ENCODE assay signal across 1 fruit fly cellular context in the genomic region with DNA sequence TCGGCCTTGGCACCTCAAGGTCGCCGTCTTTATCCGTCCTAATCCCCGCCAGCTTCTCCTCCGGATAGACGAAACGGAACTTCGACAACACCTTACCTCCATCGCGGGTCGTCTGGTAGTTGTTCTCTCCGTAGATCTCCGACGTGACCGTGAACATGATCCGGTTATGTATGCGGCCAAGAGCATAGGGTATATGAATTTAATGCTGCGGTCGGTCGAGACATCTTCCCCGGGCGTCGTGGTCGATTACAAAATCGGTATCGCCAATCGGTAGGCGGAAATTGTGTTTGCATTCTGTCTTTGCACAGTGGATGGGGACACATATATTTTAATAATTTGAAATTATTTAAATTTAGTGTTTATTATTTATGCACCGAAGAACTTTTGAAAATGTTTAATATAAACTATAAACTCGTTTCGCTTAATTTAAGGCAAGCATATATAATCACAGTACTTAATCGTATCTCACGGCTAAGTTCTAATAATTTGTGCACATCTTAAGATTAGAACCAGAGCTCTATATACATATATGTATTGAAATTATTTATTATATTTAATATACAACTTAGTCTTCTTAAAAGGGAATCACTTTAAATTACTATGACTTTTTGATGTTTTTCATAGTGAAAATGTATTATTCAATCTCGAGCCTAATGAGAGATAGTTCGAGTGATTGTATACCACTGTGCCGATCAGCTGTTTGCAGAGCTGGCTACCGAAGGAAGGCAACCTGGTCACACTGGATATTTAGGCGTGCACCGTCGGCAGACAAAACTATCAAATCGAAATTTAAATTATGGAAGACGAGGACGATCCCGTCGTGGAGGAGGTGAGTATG.
TF ChIP-seq lines count a peak whose summit lies in the region.

A gene (minus strand): TSS at position 268 of the 838 bp plus-strand sequence.
A gene (plus strand): TSS at position 733 of the 838 bp plus-strand sequence.

TF ChIP-seq in whole organism, embryonic, 481 proteins besides CTCF, POLR2A, EP300 and RAD21 (continued from another document and continues in another):
- TF ChIP-seq oc (tag; optimal IDR thresholded peaks at IDR 0.05; lab: Kevin White, UChicago) (peak; percentile 83), Camta (GFP tag; optimal IDR thresholded peaks at IDR 0.05; lab: Kevin White, UChicago) (peak; percentile 35), luna (GFP tag; optimal IDR thresholded peaks at IDR 0.05; lab: Kevin White, UChicago) (no peak), CG17186 (GFP tag; optimal IDR thresholded peaks at IDR 0.05; lab: Kevin White, UChicago) (peak; percentile 54), dan (GFP tag; IDR thresholded peaks at IDR 0.05; lab: Robert Waterston, UW) (no peak), CG4820 (GFP tag; optimal IDR thresholded peaks at IDR 0.05; lab: Kevin White, UChicago) (peak; percentile 82), sr (GFP tag; IDR thresholded peaks at IDR 0.05; lab: Robert Waterston, UW) (0 out of 3 replicates have a peak, but pooled peaks have one; percentile 24), CG10267 (tag; optimal IDR thresholded peaks at IDR 0.05; lab: Kevin White, UChicago) (peak; percentile 92), Oaz (GFP tag; IDR thresholded peaks at IDR 0.05; lab: Robert Waterston, UW) (peak; percentile 55), CG9215 (GFP tag; IDR thresholded peaks at IDR 0.05; lab: Robert Waterston, UW) (peak; percentile 79), CG9727 (GFP tag; optimal IDR thresholded peaks at IDR 0.05; lab: Kevin White, UChicago) (peak; percentile 96), CG5245 (GFP tag; optimal IDR thresholded peaks at IDR 0.05; lab: Kevin White, UChicago) (peak; percentile 59), CG11398 (GFP tag; optimal IDR thresholded peaks at IDR 0.05; lab: Kevin White, UChicago) (no peak), CG10209 (GFP tag; optimal IDR thresholded peaks at IDR 0.05; lab: Kevin White, UChicago) (peak; percentile 95), pfk (GFP tag; optimal IDR thresholded peaks at IDR 0.05; lab: Kevin White, UChicago) (peak; percentile 50), fd96Cb (tag; optimal IDR thresholded peaks at IDR 0.05; lab: Kevin White, UChicago) (peak; percentile 92), Kr (GFP tag; optimal IDR thresholded peaks at IDR 0.05; lab: Kevin White, UChicago) (peak; percentile 16), psq (GFP tag; optimal IDR thresholded peaks at IDR 0.05; lab: Kevin White, UChicago) (peak; percentile 80), Jarid2 (GFP tag; optimal IDR thresholded peaks at IDR 0.05; lab: Kevin White, UChicago) (peak; percentile 70), CG10274 (GFP tag; optimal IDR thresholded peaks at IDR 0.05; lab: Kevin White, UChicago) (peak; percentile 70), vnd (GFP tag; IDR thresholded peaks at IDR 0.05; lab: Robert Waterston, UW; ENCODE audit: partially characterized antibody) (peak; percentile 49; the same call in 2 of the 3 replicates), YL-1 (GFP tag; optimal IDR thresholded peaks at IDR 0.05; lab: Kevin White, UChicago) (peak; percentile 90), NC2β (GFP tag; optimal IDR thresholded peaks at IDR 0.05; lab: Kevin White, UChicago) (peak; percentile 51), ttk (GFP tag; IDR thresholded peaks at IDR 0.05; lab: Robert Waterston, UW) (peak; percentile 75), nerfin-1 (tag; optimal IDR thresholded peaks at IDR 0.05; lab: Kevin White, UChicago) (peak; percentile 93), Ets97D (GFP tag; optimal IDR thresholded peaks at IDR 0.05; lab: Kevin White, UChicago) (peak; percentile 35), CG9609 (GFP tag; optimal IDR thresholded peaks at IDR 0.05; lab: Kevin White, UChicago) (peak; percentile 11), sd (tag; optimal IDR thresholded peaks at IDR 0.05; lab: Kevin White, UChicago) (peak; percentile 80), nau (GFP tag; optimal IDR thresholded peaks at IDR 0.05; lab: Kevin White, UChicago) (peak; percentile 87), Bteb2 (GFP tag; optimal IDR thresholded peaks at IDR 0.05; lab: Kevin White, UChicago) (peak; percentile 46), Six4 (GFP tag; optimal IDR thresholded peaks at IDR 0.05; lab: Kevin White, UChicago) (peak; percentile 93), Dip2 (GFP tag; IDR thresholded peaks at IDR 0.05; lab: Robert Waterston, UW) (no peak), prd (optimal IDR thresholded peaks at IDR 0.05; lab: Kevin White, UChicago) (no peak), prd (GFP tag; IDR thresholded peaks at IDR 0.05; lab: Robert Waterston, UW) (peak; percentile 87), CG11247 (GFP tag; IDR thresholded peaks at IDR 0.05; lab: Robert Waterston, UW) (peak; percentile 72; the same call in 1 of the 2 replicates), CG6175 (GFP tag; IDR thresholded peaks at IDR 0.05; lab: Robert Waterston, UW) (peak; percentile 84), CG12236 (GFP tag; optimal IDR thresholded peaks at IDR 0.05; lab: Kevin White, UChicago) (no peak), CG7745 (tag; optimal IDR thresholded peaks at IDR 0.05; lab: Kevin White, UChicago) (peak; percentile 49), CG8089 (GFP tag; optimal IDR thresholded peaks at IDR 0.05; lab: Kevin White, UChicago) (no peak), Sry-β (GFP tag; optimal IDR thresholded peaks at IDR 0.05; lab: Kevin White, UChicago) (peak; percentile 55), CG31224 (GFP tag; IDR thresholded peaks at IDR 0.05; lab: Robert Waterston, UW) (peak; percentile 66), CG13894 (tag; optimal IDR thresholded peaks at IDR 0.05; lab: Kevin White, UChicago) (peak; percentile 91), CG2199 (GFP tag; IDR thresholded peaks at IDR 0.05; lab: Robert Waterston, UW) (no peak), pb (GFP tag; optimal IDR thresholded peaks at IDR 0.05; lab: Kevin White, UChicago) (peak; percentile 6), ap (GFP tag; IDR thresholded peaks at IDR 0.05; lab: Robert Waterston, UW) (peak; percentile 63), GATAe (GFP tag; conservative IDR thresholded peaks at IDR 0.05; lab: Robert Waterston, UW) (peak; percentile 60), Scr (GFP tag; IDR thresholded peaks at IDR 0.05; lab: Robert Waterston, UW; ENCODE audit: partially characterized antibody) (peak; percentile 18; the same call in 1 of the 2 replicates), zfh2 (GFP tag; optimal IDR thresholded peaks at IDR 0.05; lab: Kevin White, UChicago) (peak; percentile 62), ara (GFP tag; IDR thresholded peaks at IDR 0.05; lab: Robert Waterston, UW) (0 out of 2 replicates have a peak, but pooled peaks have one; percentile 62), Rfx (GFP tag; IDR thresholded peaks at IDR 0.05; lab: Robert Waterston, UW) (peak; percentile 85), amos (GFP tag; IDR thresholded peaks at IDR 0.05; lab: Robert Waterston, UW; ENCODE audit: partially characterized antibody) (peak; percentile 36; the same call in 1 of the 2 replicates), CG1792 (GFP tag; optimal IDR thresholded peaks at IDR 0.05; lab: Kevin White, UChicago) (no peak), h (optimal IDR thresholded peaks at IDR 0.05; lab: Kevin White, UChicago) (no peak), E2f2 (GFP tag; IDR thresholded peaks at IDR 0.05; lab: Robert Waterston, UW) (peak; percentile 57; the same call in 1 of the 2 replicates), fd3F (GFP tag; optimal IDR thresholded peaks at IDR 0.05; lab: Kevin White, UChicago) (peak; percentile 90), slbo (GFP tag; IDR thresholded peaks at IDR 0.05; lab: Robert Waterston, UW) (peak; percentile 83), CG18476 (GFP tag; optimal IDR thresholded peaks at IDR 0.05; lab: Kevin White, UChicago) (peak; percentile 77), CG9876 (GFP tag; optimal IDR thresholded peaks at IDR 0.05; lab: Kevin White, UChicago) (peak; percentile 34), twi (tag; optimal IDR thresholded peaks at IDR 0.05; lab: Kevin White, UChicago) (peak; percentile 90), Hand (GFP tag; optimal IDR thresholded peaks at IDR 0.05; lab: Kevin White, UChicago) (peak; percentile 92), onecut (GFP tag; IDR thresholded peaks at IDR 0.05; lab: Robert Waterston, UW) (peak; percentile 68), gce (GFP tag; IDR thresholded peaks at IDR 0.05; lab: Robert Waterston, UW) (no peak), gsb (GFP tag; IDR thresholded peaks at IDR 0.05; lab: Robert Waterston, UW) (peak; percentile 81), CG2678 (tag; optimal IDR thresholded peaks at IDR 0.05; lab: Kevin White, UChicago) (peak; percentile 97), eve (GFP tag; optimal IDR thresholded peaks at IDR 0.05; lab: Kevin White, UChicago) (no peak), CG3995 (GFP tag; optimal IDR thresholded peaks at IDR 0.05; lab: Kevin White, UChicago) (peak; percentile 53), wek (GFP tag; optimal IDR thresholded peaks at IDR 0.05; lab: Kevin White, UChicago) (peak; percentile 67), slou (GFP tag; optimal IDR thresholded peaks at IDR 0.05; lab: Kevin White, UChicago) (peak; percentile 87), croc (GFP tag; conservative IDR thresholded peaks at IDR 0.05; lab: Robert Waterston, UW) (no peak; the same call in none of the 3 replicates), CG1603 (tag; optimal IDR thresholded peaks at IDR 0.05; lab: Kevin White, UChicago) (peak; percentile 26), sima (GFP tag; optimal IDR thresholded peaks at IDR 0.05; lab: Kevin White, UChicago) (no peak), CG12219 (GFP tag; optimal IDR thresholded peaks at IDR 0.05; lab: Kevin White, UChicago) (peak; percentile 83), mirr (GFP tag; optimal IDR thresholded peaks at IDR 0.05; lab: Kevin White, UChicago) (peak; percentile 76), CG30431 (GFP tag; optimal IDR thresholded peaks at IDR 0.05; lab: Kevin White, UChicago) (peak; percentile 87), cato (GFP tag; optimal IDR thresholded peaks at IDR 0.05; lab: Kevin White, UChicago; ENCODE audit: borderline replicate concordance) (peak; percentile 83), ato (GFP tag; IDR thresholded peaks at IDR 0.05; lab: Robert Waterston, UW; ENCODE audit: partially characterized antibody) (no peak), H15 (GFP tag; IDR thresholded peaks at IDR 0.05; lab: Robert Waterston, UW) (peak; percentile 55; the same call in 2 of the 3 replicates), HHEX (GFP tag; optimal IDR thresholded peaks at IDR 0.05; lab: Kevin White, UChicago) (peak; percentile 91), lbe (GFP tag; optimal IDR thresholded peaks at IDR 0.05; lab: Kevin White, UChicago) (peak; percentile 88), dysf (GFP tag; IDR thresholded peaks at IDR 0.05; lab: Robert Waterston, UW) (peak; percentile 90), ab (GFP tag; optimal IDR thresholded peaks at IDR 0.05; lab: Kevin White, UChicago) (no peak), CG17912 (GFP tag; optimal IDR thresholded peaks at IDR 0.05; lab: Kevin White, UChicago) (peak; percentile 86), BtbVII (GFP tag; optimal IDR thresholded peaks at IDR 0.05; lab: Kevin White, UChicago) (peak; percentile 95), CG7271 (tag; optimal IDR thresholded peaks at IDR 0.05; lab: Kevin White, UChicago) (peak; percentile 76), tna (GFP tag; IDR thresholded peaks at IDR 0.05; lab: Robert Waterston, UW; ENCODE audit: partially characterized antibody) (no peak; the same call in 1 of the 2 replicates), tx (GFP tag; optimal IDR thresholded peaks at IDR 0.05; lab: Kevin White, UChicago) (no peak), kay (GFP tag; optimal IDR thresholded peaks at IDR 0.05; lab: Kevin White, UChicago) (peak; percentile 78), CG12769 (tag; optimal IDR thresholded peaks at IDR 0.05; lab: Kevin White, UChicago) (peak; percentile 46), stc (GFP tag; IDR thresholded peaks at IDR 0.05; lab: Robert Waterston, UW) (peak; percentile 64), abd-A (tag; optimal IDR thresholded peaks at IDR 0.05; lab: Kevin White, UChicago) (peak; percentile 37), dmrt99B (tag; optimal IDR thresholded peaks at IDR 0.05; lab: Kevin White, UChicago) (peak; percentile 94), Myb (GFP tag; optimal IDR thresholded peaks at IDR 0.05; lab: Kevin White, UChicago) (peak; percentile 19), Elba2 (GFP tag; optimal IDR thresholded peaks at IDR 0.05; lab: Kevin White, UChicago) (peak; percentile 55), Lim3 (GFP tag; IDR thresholded peaks at IDR 0.05; lab: Robert Waterston, UW) (0 out of 2 replicates have a peak, but pooled peaks have one; percentile 50), CG11093 (GFP tag; IDR thresholded peaks at IDR 0.05; lab: Robert Waterston, UW) (peak; percentile 54; the same call in 2 of the 3 replicates), nerfin-2 (GFP tag; IDR thresholded peaks at IDR 0.05; lab: Robert Waterston, UW; ENCODE audit: partially characterized antibody) (peak; percentile 19; the same call in 1 of the 2 replicates), CG42726 (GFP tag; IDR thresholded peaks at IDR 0.05; lab: Robert Waterston, UW; ENCODE audit: partially characterized antibody) (peak; percentile 36; the same call in 1 of the 2 replicates), pum (GFP tag; optimal IDR thresholded peaks at IDR 0.05; lab: Kevin White, UChicago) (peak; percentile 39), bab2 (GFP tag; optimal IDR thresholded peaks at IDR 0.05; lab: Kevin White, UChicago) (peak; percentile 22), E2f1 (GFP tag; IDR thresholded peaks at IDR 0.05; lab: Robert Waterston, UW) (peak; percentile 83), ci (GFP tag; IDR thresholded peaks at IDR 0.05; lab: Robert Waterston, UW) (peak; percentile 65), fd64A (GFP tag; optimal IDR thresholded peaks at IDR 0.05; lab: Kevin White, UChicago) (peak; percentile 46), CG18262 (tag; optimal IDR thresholded peaks at IDR 0.05; lab: Kevin White, UChicago) (peak; percentile 98), CG17829 (tag; optimal IDR thresholded peaks at IDR 0.05; lab: Kevin White, UChicago) (peak; percentile 96), CG4360 (GFP tag; IDR thresholded peaks at IDR 0.05; lab: Robert Waterston, UW) (0 out of 2 replicates have a peak, but pooled peaks have one; percentile 6), HLH54F (GFP tag; optimal IDR thresholded peaks at IDR 0.05; lab: Kevin White, UChicago) (peak; percentile 48), vvl (GFP tag; IDR thresholded peaks at IDR 0.05; lab: Robert Waterston, UW) (peak; percentile 82), CG31441 (GFP tag; IDR thresholded peaks at IDR 0.05; lab: Robert Waterston, UW) (peak; percentile 98), CG3281 (GFP tag; optimal IDR thresholded peaks at IDR 0.05; lab: Kevin White, UChicago) (peak; percentile 96), CG15073 (GFP tag; optimal IDR thresholded peaks at IDR 0.05; lab: Kevin White, UChicago) (no peak), CG5180 (GFP tag; optimal IDR thresholded peaks at IDR 0.05; lab: Kevin White, UChicago) (peak; percentile 85), hbn (GFP tag; IDR thresholded peaks at IDR 0.05; lab: Robert Waterston, UW; ENCODE audit: partially characterized antibody) (peak; percentile 24; the same call in 1 of the 2 replicates), CG2129 (GFP tag; IDR thresholded peaks at IDR 0.05; lab: Robert Waterston, UW; ENCODE audit: partially characterized antibody) (no peak), NK7.1 (GFP tag; optimal IDR thresholded peaks at IDR 0.05; lab: Kevin White, UChicago) (peak; percentile 23), CG6765 (GFP tag; optimal IDR thresholded peaks at IDR 0.05; lab: Kevin White, UChicago) (peak; percentile 90)
